Fruit fly (Drosophila melanogaster) whole organism, embryonic: ENCODE results near the gene CG14229.

Experiments
- Atf3 ChIP-seq: fragments of 200-800 bp; sonication (Bioruptor generic); optimal IDR thresholded peaks from 3 replicates; lab custom pipeline; 2016; ENCODE audit warnings: missing biosample characterization, missing genetic modification characterization
- BEAF-32 ChIP-seq: fragments of 200-800 bp; sonication (Bioruptor generic); optimal IDR thresholded peaks from 3 replicates; lab custom pipeline; 2017; ENCODE audit warnings: missing biosample characterization, missing genetic modification characterization, mild to moderate bottlenecking, moderate library complexity, missing genetic modification reagents
- CG10431 ChIP-seq: fragments of 200-800 bp; sonication (Bioruptor generic); optimal IDR thresholded peaks from 3 replicates; lab custom pipeline; 2018; ENCODE audit warnings: missing biosample characterization, mild to moderate bottlenecking, missing genetic modification characterization
- CG11247 ChIP-seq: fragments of 200-800 bp; sonication (Bioruptor generic); IDR thresholded peaks from 2 replicates; pipeline ENCODE4 v1.3.6; 2022; ENCODE audit warnings: missing biosample characterization, missing genetic modification characterization
- CG11456 ChIP-seq: fragments of 200-800 bp; sonication (Bioruptor generic); IDR thresholded peaks from 3 replicates; pipeline ENCODE4 v1.3.6; 2022; ENCODE audit warnings: missing biosample characterization, missing genetic modification characterization
- CG11504 ChIP-seq: fragments of 200-800 bp; sonication (Bioruptor generic); optimal IDR thresholded peaks from 3 replicates; lab custom pipeline; 2019; ENCODE audit warnings: missing biosample characterization, mild to moderate bottlenecking, missing genetic modification characterization, moderate library complexity
- CG11696 ChIP-seq: fragments of 200-800 bp; sonication (Bioruptor generic); IDR thresholded peaks from 2 replicates; pipeline ENCODE4 v1.3.6; 2022; ENCODE audit warnings: missing biosample characterization, missing genetic modification characterization
- CG12236 ChIP-seq: fragments of 200-800 bp; sonication (Bioruptor generic); optimal IDR thresholded peaks from 2 replicates; lab custom pipeline; 2016; ENCODE audit warnings: missing biosample characterization, missing genetic modification characterization
- CG15011 ChIP-seq: fragments of 200-800 bp; sonication (Bioruptor generic); optimal IDR thresholded peaks from 3 replicates; lab custom pipeline; 2018; ENCODE audit warnings: missing biosample characterization, mild to moderate bottlenecking, missing genetic modification characterization
- CG15696 ChIP-seq: fragments of 200-800 bp; sonication (Bioruptor generic); optimal IDR thresholded peaks from 2 replicates; lab custom pipeline; 2019; ENCODE audit warnings: missing biosample characterization, mild to moderate bottlenecking, missing genetic modification characterization, moderate library complexity
- CG2116 ChIP-seq: fragments of 200-800 bp; sonication (Bioruptor generic); optimal IDR thresholded peaks from 3 replicates; lab custom pipeline; 2018; ENCODE audit warnings: missing biosample characterization, mild to moderate bottlenecking, missing genetic modification characterization
- CG2875 ChIP-seq: fragments of 200-800 bp; sonication (Bioruptor generic); optimal IDR thresholded peaks from 2 replicates; lab custom pipeline; 2017; ENCODE audit warnings: missing biosample characterization, mild to moderate bottlenecking, missing genetic modification characterization, missing genetic modification reagents
- CG34376 ChIP-seq: fragments of 200-800 bp; sonication (Bioruptor generic); optimal IDR thresholded peaks from 2 replicates; lab custom pipeline; 2018; ENCODE audit warnings: missing biosample characterization, mild to moderate bottlenecking, missing genetic modification characterization
- CG4404 ChIP-seq: fragments of 200-800 bp; sonication (Bioruptor generic); IDR thresholded peaks from 2 replicates; pipeline ENCODE4 v1.3.6; 2022; ENCODE audit warnings: missing biosample characterization, missing genetic modification characterization
- CG7556 ChIP-seq: fragments of 200-800 bp; sonication (Bioruptor generic); optimal IDR thresholded peaks from 2 replicates; lab custom pipeline; 2017; ENCODE audit warnings: missing biosample characterization, mild to moderate bottlenecking, missing genetic modification characterization
- CHES-1-like ChIP-seq: fragments of 200-800 bp; sonication (Bioruptor generic); optimal IDR thresholded peaks from 2 replicates; lab custom pipeline; 2016; ENCODE audit warnings: missing biosample characterization, missing genetic modification characterization
- Camta ChIP-seq: fragments of 200-800 bp; sonication (Bioruptor generic); optimal IDR thresholded peaks from 2 replicates; lab custom pipeline; 2016; ENCODE audit warnings: missing biosample characterization, missing genetic modification characterization
- Dll ChIP-seq: fragments of 200-800 bp; sonication (Bioruptor generic); IDR thresholded peaks from 4 replicates; pipeline ENCODE4 v1.3.6; 2022; ENCODE audit warnings: missing biosample characterization, missing genetic modification characterization; ENCODE audit not compliant: partially characterized antibody
- Dref ChIP-seq: fragments of 200-800 bp; sonication (Bioruptor generic); IDR thresholded peaks from 2 replicates; pipeline ENCODE4 v1.3.6; 2022; ENCODE audit warnings: missing biosample characterization, missing genetic modification characterization
- ERR ChIP-seq: fragments of 200-800 bp; sonication (Bioruptor generic); optimal IDR thresholded peaks from 2 replicates; lab custom pipeline; 2016; ENCODE audit warnings: missing biosample characterization, missing genetic modification characterization
- HHEX ChIP-seq: fragments of 200-800 bp; sonication (Bioruptor generic); optimal IDR thresholded peaks from 3 replicates; lab custom pipeline; 2017; ENCODE audit warnings: missing biosample characterization, mild to moderate bottlenecking, missing genetic modification characterization, missing genetic modification reagents
- Hr39 ChIP-seq: fragments of >200 bp; optimal IDR thresholded peaks from 2 replicates; lab custom pipeline; 2017
- Lim3 ChIP-seq: fragments of 200-800 bp; sonication (Bioruptor generic); IDR thresholded peaks from 2 replicates; pipeline ENCODE4 v1.3.6; 2022; ENCODE audit warnings: missing biosample characterization, missing genetic modification characterization
- Max ChIP-seq: fragments of 200-800 bp; sonication (Bioruptor generic); optimal IDR thresholded peaks from 2 replicates; lab custom pipeline; 2016; ENCODE audit warnings: missing biosample characterization, mild to moderate bottlenecking, missing genetic modification characterization
- Med ChIP-seq: fragments of 200-800 bp; sonication (Bioruptor generic); peaks from one replicate; lab custom pipeline; 2016; ENCODE audit warnings: missing biosample characterization, missing genetic modification characterization, mild to moderate bottlenecking, inconsistent platforms, moderate library complexity
- Myb ChIP-seq: fragments of 200-800 bp; sonication (Bioruptor generic); optimal IDR thresholded peaks from 2 replicates; lab custom pipeline; 2016; ENCODE audit warnings: missing biosample characterization, missing genetic modification characterization
- NC2β ChIP-seq: fragments of 200-800 bp; sonication (Bioruptor generic); optimal IDR thresholded peaks from 2 replicates; lab custom pipeline; 2016; ENCODE audit warnings: missing biosample characterization, missing genetic modification characterization
- NK7.1 ChIP-seq: fragments of 200-800 bp; sonication (Bioruptor generic); optimal IDR thresholded peaks from 3 replicates; lab custom pipeline; 2016; ENCODE audit warnings: missing biosample characterization, missing genetic modification characterization
- Nf-YC ChIP-seq: fragments of 200-800 bp; optimal IDR thresholded peaks from 3 replicates; lab custom pipeline; 2019; ENCODE audit warnings: missing biosample characterization, mild to moderate bottlenecking, missing genetic modification characterization, moderate library complexity
- NfI ChIP-seq: fragments of 200-800 bp; sonication (Bioruptor generic); optimal IDR thresholded peaks from 3 replicates; lab custom pipeline; 2018; ENCODE audit warnings: missing biosample characterization, mild to moderate bottlenecking, missing genetic modification characterization, moderate library complexity
- Six4 ChIP-seq: fragments of 200-800 bp; sonication (Bioruptor generic); optimal IDR thresholded peaks from 2 replicates; lab custom pipeline; 2016; ENCODE audit warnings: missing biosample characterization, missing genetic modification characterization
- Xrp1 ChIP-seq: fragments of 200-800 bp; sonication (Bioruptor generic); IDR thresholded peaks from 2 replicates; pipeline ENCODE4 v1.3.6; 2022; ENCODE audit warnings: missing biosample characterization, missing genetic modification characterization
- abd-A ChIP-seq: fragments of 200-800 bp; sonication (Bioruptor generic); optimal IDR thresholded peaks from 3 replicates; lab custom pipeline; 2019; ENCODE audit warnings: missing biosample characterization, mild to moderate bottlenecking, missing genetic modification characterization, moderate library complexity
- ap ChIP-seq: fragments of 200-800 bp; sonication (Bioruptor generic); IDR thresholded peaks from 2 replicates; pipeline ENCODE4 v1.3.6; 2022; ENCODE audit warnings: missing biosample characterization, missing genetic modification characterization
- chm ChIP-seq: fragments of 200-800 bp; sonication (Bioruptor generic); IDR thresholded peaks from 2 replicates; pipeline ENCODE4 v1.3.6; 2022; ENCODE audit warnings: missing biosample characterization, missing genetic modification characterization
- dati ChIP-seq: fragments of 200-800 bp; sonication (Bioruptor generic); IDR thresholded peaks from 2 replicates; pipeline ENCODE4 v1.3.6; 2022; ENCODE audit warnings: missing biosample characterization, missing genetic modification characterization
- emc ChIP-seq: fragments of 200-800 bp; sonication (Bioruptor generic); optimal IDR thresholded peaks from 2 replicates; lab custom pipeline; 2016; ENCODE audit warnings: missing biosample characterization, missing genetic modification characterization
- kah ChIP-seq: fragments of 200-800 bp; sonication (Bioruptor generic); optimal IDR thresholded peaks from 2 replicates; lab custom pipeline; 2018; ENCODE audit warnings: missing biosample characterization, mild to moderate bottlenecking, missing genetic modification characterization
- lbe ChIP-seq: fragments of 200-800 bp; sonication (Bioruptor generic); optimal IDR thresholded peaks from 2 replicates; lab custom pipeline; 2016; ENCODE audit warnings: missing biosample characterization, mild to moderate bottlenecking, missing genetic modification characterization
- lilli ChIP-seq: fragments of 200-800 bp; sonication (Bioruptor generic); optimal IDR thresholded peaks from 3 replicates; lab custom pipeline; 2016; ENCODE audit warnings: missing biosample characterization, missing genetic modification characterization
- nau ChIP-seq: fragments of 200-800 bp; sonication (Bioruptor generic); optimal IDR thresholded peaks from 3 replicates; lab custom pipeline; 2017; ENCODE audit warnings: missing biosample characterization, mild to moderate bottlenecking, missing genetic modification characterization, missing genetic modification reagents
- prd ChIP-seq, 3 experiments: fragments of >200 bp in 2 of 3; fragments of 200-800 bp in 1 of 3; sonication (Bioruptor generic) in 1 of 3; optimal IDR thresholded peaks in 2 of 3; IDR thresholded peaks in 1 of 3; 2 replicates in 2 of 3; 3 replicates in 1 of 3; pipeline versions ENCODE4 v1.3.6 to Lab custom; 2017 to 2022; ENCODE audit warnings: missing biosample characterization in 1 of 3, missing genetic modification characterization in 1 of 3
- sr ChIP-seq: fragments of 200-800 bp; sonication (Bioruptor generic); IDR thresholded peaks from 3 replicates; pipeline ENCODE4 v1.3.6; 2022; ENCODE audit warnings: missing biosample characterization, missing genetic modification characterization
- stc ChIP-seq: fragments of 200-800 bp; sonication (Bioruptor generic); IDR thresholded peaks from 2 replicates; pipeline ENCODE4 v1.3.6; 2022; ENCODE audit warnings: missing biosample characterization, missing genetic modification characterization
- stwl ChIP-seq: fragments of 200-800 bp; sonication (Bioruptor generic); optimal IDR thresholded peaks from 3 replicates; lab custom pipeline; 2018; ENCODE audit warnings: missing biosample characterization, mild to moderate bottlenecking, missing genetic modification characterization, moderate library complexity
- trh ChIP-seq: fragments of 200-800 bp; sonication (Bioruptor generic); optimal IDR thresholded peaks from 2 replicates; lab custom pipeline; 2016; ENCODE audit warnings: missing biosample characterization, missing genetic modification characterization
- z ChIP-seq: fragments of 200-800 bp; sonication (Bioruptor generic); IDR thresholded peaks from 3 replicates; pipeline ENCODE4 v1.3.6; 2022; ENCODE audit warnings: missing biosample characterization, missing genetic modification characterization
- zf30C ChIP-seq: fragments of 200-800 bp; sonication (Bioruptor generic); optimal IDR thresholded peaks from 3 replicates; lab custom pipeline; 2018; ENCODE audit warnings: missing biosample characterization, mild to moderate bottlenecking, missing genetic modification characterization

Gene CG14229

DNA sequence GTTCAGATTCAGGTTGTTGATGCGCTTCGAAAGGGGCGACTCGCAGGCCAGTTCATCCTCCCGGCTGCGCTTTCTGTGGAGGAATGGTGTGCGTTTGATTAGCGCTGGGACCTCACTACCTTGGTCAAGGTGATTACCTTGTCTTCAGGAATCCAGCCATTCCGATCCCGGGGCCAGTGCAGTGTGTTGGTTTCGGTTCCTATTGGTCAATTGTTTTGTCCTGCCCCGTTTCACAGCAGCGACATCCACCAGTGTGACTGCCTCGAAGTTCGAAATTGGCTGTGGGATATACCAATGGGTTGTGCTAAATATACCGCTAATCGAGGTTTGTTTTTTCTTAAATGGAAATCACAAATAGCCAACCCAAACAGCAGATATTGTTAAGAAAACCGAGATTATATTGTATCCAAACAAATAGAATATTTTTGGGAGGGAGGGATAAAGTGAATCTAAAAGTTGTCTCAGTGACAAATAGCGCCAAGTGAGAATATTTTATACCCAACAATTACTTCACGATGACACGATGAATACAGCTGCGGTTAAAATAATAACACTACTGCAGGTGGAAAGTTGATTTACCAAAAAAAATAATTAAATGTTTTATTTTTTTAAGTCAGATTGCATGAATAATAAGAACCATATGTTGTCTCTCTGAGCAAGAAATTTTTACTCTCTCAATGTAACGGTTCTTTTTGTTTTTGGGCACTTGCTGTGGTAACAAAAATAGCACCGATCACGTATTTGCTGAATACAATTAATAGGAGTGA is at the start of gene CG14229 (continued):
- TF ChIP-seq Six4, result peak; percentile 12
- TF ChIP-seq NC2β (GFP tag; lab: Kevin White, UChicago), result no peak
- TF ChIP-seq stc (GFP tag; lab: Robert Waterston, UW), result 0 out of 2 replicates have a peak, but pooled peaks have one; percentile 40
- no peak for TF ChIP-seq Atf3 (GFP tag; lab: Kevin White, UChicago)
- TF ChIP-seq CG11696 (GFP tag; lab: Robert Waterston, UW), result peak; percentile 82
- no peak for TF ChIP-seq ap (GFP tag; lab: Robert Waterston, UW)
- TF ChIP-seq trh (GFP tag; lab: Kevin White, UChicago), result no peak
- TF ChIP-seq NfI (GFP tag; lab: Kevin White, UChicago), result no peak
- no peak for TF ChIP-seq z (GFP tag; lab: Robert Waterston, UW)
- TF ChIP-seq Nf-YC (tag; lab: Kevin White, UChicago), result peak; percentile 14
- peak; percentile 26 for TF ChIP-seq lilli (GFP tag; lab: Kevin White, UChicago)
- TF ChIP-seq Med (GFP tag; lab: Kevin White, UChicago), result peak; percentile 48
- no peak for TF ChIP-seq NK7.1 (GFP tag; lab: Kevin White, UChicago)

DNA sequence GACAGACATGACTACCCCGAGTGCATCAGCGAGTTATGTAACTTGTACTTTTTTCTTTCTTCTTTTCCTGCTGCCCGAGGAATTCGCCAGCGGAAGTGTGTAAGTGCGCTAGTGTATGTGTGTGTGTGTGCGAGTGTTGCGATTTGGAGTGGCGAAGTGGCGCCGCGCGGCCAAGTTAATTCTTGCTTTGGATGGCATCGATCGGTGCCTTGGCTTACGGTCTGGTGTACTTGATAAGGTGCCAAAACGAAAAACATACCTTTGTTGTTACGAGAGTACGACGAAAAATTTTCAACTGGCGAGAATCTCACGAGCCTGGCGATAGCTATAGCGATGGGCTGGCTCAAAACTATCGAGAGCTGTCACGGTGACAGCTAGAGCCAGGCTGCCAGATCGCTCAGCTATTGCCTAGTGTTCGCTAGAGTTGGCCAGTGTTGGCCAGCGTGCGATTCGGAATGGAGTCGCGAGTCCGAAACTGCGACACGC is 49.0 kb upstream of the CG14229 start, which contains the start of the genes CG18809, COX6B, CG33932 and Rpp20:
Gene CG18809, minus strand, starts transcription at position 333 of the 486 bp plus-strand sequence.
Gene COX6B, minus strand, starts transcription at position 333 of the 486 bp plus-strand sequence.
Gene CG33932, plus strand, starts transcription at position 429 of the 486 bp plus-strand sequence.
Gene Rpp20, plus strand, starts transcription at position 429 of the 486 bp plus-strand sequence.
- no peak for TF ChIP-seq CG2875
- TF ChIP-seq CG11456, result peak; percentile 75; the same call in 1 of the 3 replicates
- no peak for TF ChIP-seq dati (GFP tag; lab: Robert Waterston, UW)
- TF ChIP-seq emc (GFP tag; lab: Kevin White, UChicago), result peak; percentile 61
- peak; percentile 59 for TF ChIP-seq Xrp1 (GFP tag; lab: Robert Waterston, UW)
- no peak for TF ChIP-seq zf30C
- peak; percentile 3 for TF ChIP-seq CG7556 (GFP tag; lab: Kevin White, UChicago)
- TF ChIP-seq ERR, result peak; percentile 78
- no peak for TF ChIP-seq sr (GFP tag; lab: Robert Waterston, UW)
- peak; percentile 67 for TF ChIP-seq CG11247 (GFP tag; lab: Robert Waterston, UW)
- TF ChIP-seq abd-A (tag; lab: Kevin White, UChicago), result no peak
- TF ChIP-seq CG10431 (GFP tag; lab: Kevin White, UChicago), result no peak
- TF ChIP-seq CG15696 (tag; lab: Kevin White, UChicago), result no peak
- TF ChIP-seq nau (GFP tag; lab: Kevin White, UChicago), result no peak
- TF ChIP-seq CG11504 (tag; lab: Kevin White, UChicago), result no peak
- TF ChIP-seq CG34376 (GFP tag; lab: Kevin White, UChicago), result peak; percentile 59
- peak; percentile 99 for TF ChIP-seq BEAF-32
- peak; percentile 44 for TF ChIP-seq Camta
- no peak for TF ChIP-seq CG15011
- peak; percentile 54 for TF ChIP-seq HHEX
- peak; percentile 66 for TF ChIP-seq CG2116 (GFP tag; lab: Kevin White, UChicago)
- peak; percentile 78 for TF ChIP-seq Myb
- TF ChIP-seq Dref (GFP tag; lab: Robert Waterston, UW), result peak; percentile 67
- TF ChIP-seq lbe (GFP tag; lab: Kevin White, UChicago), result peak; percentile 68
- peak; percentile 71 for TF ChIP-seq Max (GFP tag; lab: Kevin White, UChicago)
- no peak for TF ChIP-seq Lim3 (GFP tag; lab: Robert Waterston, UW)
- TF ChIP-seq stwl (tag; lab: Kevin White, UChicago), result peak; percentile 78
- TF ChIP-seq prd (optimal IDR thresholded peaks at IDR 0.05; lab: Kevin White, UChicago), result no peak
- TF ChIP-seq prd (GFP tag; IDR thresholded peaks at IDR 0.05; lab: Robert Waterston, UW), result peak; percentile 40; the same call in 1 of the 3 replicates
- peak; percentile 86 for TF ChIP-seq Dll (GFP tag; lab: Robert Waterston, UW)
- peak; percentile 88 for TF ChIP-seq CHES-1-like (GFP tag; lab: Kevin White, UChicago)
- no peak for TF ChIP-seq Hr39
- TF ChIP-seq CG12236 (GFP tag; lab: Kevin White, UChicago), result peak; percentile 2
- peak; percentile 18; the same call in 1 of the 2 replicates for TF ChIP-seq CG4404 (GFP tag; lab: Robert Waterston, UW)
- TF ChIP-seq chm (GFP tag; lab: Robert Waterston, UW), result peak; percentile 72
- TF ChIP-seq kah (GFP tag; lab: Kevin White, UChicago), result peak; percentile 21
